Worm (Caenorhabditis elegans) whole organism, L4 larva: Measurements from ENCODE around the gene K10B3.1.
A peak's percentile ranks its signal among the peaks of the same experiment; 100 is the strongest.

Source experiments
- F37D6.2 ChIP-seq: sonication (generic microtip); optimal IDR thresholded peaks from 2 replicates; lab custom pipeline; 2016; ENCODE audit warnings: mild to moderate bottlenecking, missing genetic modification characterization, missing compliant biosample characterization
- F49E8.2 ChIP-seq: sonication (generic microtip); optimal IDR thresholded peaks from 2 replicates; lab custom pipeline; 2016; ENCODE audit warnings: missing compliant biosample characterization, mild to moderate bottlenecking, missing genetic modification characterization, borderline replicate concordance
- R02D3.7 ChIP-seq: fragments of 150-350 bp; sonication (generic microtip); optimal IDR thresholded peaks from 3 replicates; lab custom pipeline; 2014; ENCODE audit warnings: missing biosample characterization, missing genetic modification characterization
- T26A8.4 ChIP-seq: fragments of 200-800 bp; sonication (Bioruptor generic); IDR thresholded peaks from 2 replicates; pipeline ENCODE4 v1.3.6; 2022; ENCODE audit warnings: missing genetic modification characterization, missing compliant biosample characterization
- Y105C5A.15 ChIP-seq: fragments of 200-800 bp; sonication (Bioruptor generic); IDR thresholded peaks from 2 replicates; pipeline ENCODE4 v1.3.6; 2022; ENCODE audit warnings: missing genetic modification characterization, missing compliant biosample characterization
- Y75B8A.6 ChIP-seq: fragments of 200-800 bp; sonication (Bioruptor generic); IDR thresholded peaks from 2 replicates; pipeline ENCODE4 v1.3.6; 2022; ENCODE audit warnings: missing genetic modification reagents, missing genetic modification characterization, missing compliant biosample characterization
- ZK337.2 ChIP-seq: fragments of 200-800 bp; sonication (Bioruptor generic); IDR thresholded peaks from 2 replicates; pipeline ENCODE4 v1.3.6; 2022; ENCODE audit warnings: missing genetic modification reagents, missing genetic modification characterization, missing compliant biosample characterization
- aha-1 ChIP-seq: fragments of 150-350 bp; peaks from one replicate; lab custom pipeline; 2014; ENCODE audit warnings: missing biosample characterization, missing genetic modification characterization
- aly-2 ChIP-seq: sonication (generic microtip); optimal IDR thresholded peaks from 2 replicates; lab custom pipeline; 2018; ENCODE audit warnings: missing biosample characterization, missing genetic modification characterization
- ama-1 ChIP-seq: fragments of 150-350 bp; optimal IDR thresholded peaks from 2 replicates; lab custom pipeline; 2014; ENCODE audit warnings: inconsistent platforms, mixed read lengths
- attf-4 ChIP-seq: sonication (generic microtip); optimal IDR thresholded peaks from 3 replicates; lab custom pipeline; 2017; ENCODE audit warnings: missing biosample characterization, missing genetic modification characterization
- ceh-44 ChIP-seq: fragments of 200-800 bp; sonication (Bioruptor generic); IDR thresholded peaks from 2 replicates; pipeline ENCODE4 v1.3.6; 2022; ENCODE audit warnings: missing genetic modification reagents, missing genetic modification characterization, missing compliant biosample characterization
- daf-16 ChIP-seq, 3 experiments: sonication (generic microtip); optimal IDR thresholded peaks; 2 replicates each; lab custom pipeline; 2016 to 2017; ENCODE audit warnings: missing genetic modification characterization in 3 of 3, missing genetic modification reagents in 3 of 3, mild to moderate bottlenecking in 2 of 3, missing compliant biosample characterization in 2 of 3, missing biosample characterization in 1 of 3, moderate library complexity in 1 of 3
- daf-19 ChIP-seq: fragments of 200-800 bp; sonication (Bioruptor generic); conservative IDR thresholded peaks from 2 replicates; pipeline ENCODE4 v1.3.6; 2022; ENCODE audit warnings: missing genetic modification characterization, missing compliant biosample characterization
- dmd-6 ChIP-seq: fragments of 200-800 bp; sonication (Bioruptor generic); IDR thresholded peaks from 2 replicates; pipeline ENCODE4 v1.3.6; 2022; ENCODE audit warnings: missing genetic modification reagents, missing genetic modification characterization, missing compliant biosample characterization
- duxl-1 ChIP-seq: sonication (generic microtip); optimal IDR thresholded peaks from 2 replicates; lab custom pipeline; 2016; ENCODE audit warnings: mild to moderate bottlenecking, missing genetic modification characterization, moderate library complexity, missing compliant biosample characterization; ENCODE audit not compliant: poor library complexity
- dve-1 ChIP-seq: sonication (generic microtip); optimal IDR thresholded peaks from 2 replicates; lab custom pipeline; 2017; ENCODE audit warnings: antibody characterized with exemption, mild to moderate bottlenecking, missing genetic modification characterization, missing compliant biosample characterization; ENCODE audit not compliant: insufficient read depth
- fkh-10 ChIP-seq: fragments of 150-350 bp; optimal IDR thresholded peaks from 2 replicates; lab custom pipeline; 2014; ENCODE audit warnings: missing biosample characterization, missing genetic modification reagents, missing genetic modification characterization
- hif-1 ChIP-seq, 2 experiments: sonication (generic microtip); optimal IDR thresholded peaks; 2 replicates each; lab custom pipeline; 2016 to 2017; ENCODE audit warnings: missing compliant biosample characterization in 2 of 2, missing genetic modification characterization in 2 of 2, missing genetic modification reagents in 2 of 2, missing genotype in 2 of 2, mild to moderate bottlenecking in 1 of 2
- hlh-11 ChIP-seq: fragments of 200-800 bp; sonication (Bioruptor generic); optimal IDR thresholded peaks from 2 replicates; lab custom pipeline; 2018; ENCODE audit warnings: mild to moderate bottlenecking, missing genetic modification characterization, missing compliant biosample characterization
- hlh-30 ChIP-seq: sonication (generic microtip); optimal IDR thresholded peaks from 2 replicates; lab custom pipeline; 2017; ENCODE audit warnings: antibody characterized with exemption, mild to moderate bottlenecking, missing genetic modification characterization, missing compliant biosample characterization; ENCODE audit not compliant: insufficient read depth
- hmg-1.1 ChIP-seq: fragments of 200-800 bp; sonication (Bioruptor generic); IDR thresholded peaks from 2 replicates; pipeline ENCODE4 v1.3.6; 2022; ENCODE audit warnings: missing genetic modification reagents, missing genetic modification characterization, missing compliant biosample characterization
- jun-1 ChIP-seq: fragments of 150-350 bp; optimal IDR thresholded peaks from 2 replicates; lab custom pipeline; 2014; ENCODE audit warnings: missing biosample characterization, missing genetic modification reagents, missing genetic modification characterization
- lin-15B ChIP-seq: fragments of 150-350 bp; sonication (generic microtip); optimal IDR thresholded peaks from 3 replicates; lab custom pipeline; 2014; ENCODE audit warnings: missing biosample characterization, missing genetic modification characterization
- lin-29 ChIP-seq: fragments of 200-800 bp; sonication (Bioruptor generic); IDR thresholded peaks from 2 replicates; pipeline ENCODE4 v1.3.6; 2022; ENCODE audit warnings: missing genetic modification reagents, missing genetic modification characterization, missing compliant biosample characterization
- lin-39 ChIP-seq: fragments of 150-350 bp; optimal IDR thresholded peaks from 2 replicates; lab custom pipeline; 2014; ENCODE audit warnings: missing biosample characterization, missing genetic modification reagents, missing genetic modification characterization
- lsy-2 ChIP-seq, 2 experiments: fragments of 150-350 bp in 1 of 2; sonication (generic microtip) in 1 of 2; optimal IDR thresholded peaks; 2 replicates each; lab custom pipeline; 2014 to 2017; ENCODE audit warnings: missing biosample characterization in 2 of 2, missing genetic modification characterization in 2 of 2
- madf-9 ChIP-seq: fragments of 200-800 bp; sonication (Bioruptor generic); conservative IDR thresholded peaks from 2 replicates; pipeline ENCODE4 v1.3.6; 2022; ENCODE audit warnings: missing genetic modification reagents, missing genetic modification characterization, missing compliant biosample characterization
- mdl-1 ChIP-seq, 2 experiments: fragments of 150-350 bp in 1 of 2; sonication (generic microtip) in 1 of 2; optimal IDR thresholded peaks; 2 replicates each; lab custom pipeline; 2014 to 2017; ENCODE audit warnings: missing biosample characterization in 2 of 2, missing genetic modification characterization in 2 of 2
- mdt-29 ChIP-seq: fragments of 200-800 bp; sonication (Bioruptor generic); IDR thresholded peaks from 2 replicates; pipeline ENCODE4 v1.3.6; 2022; ENCODE audit warnings: missing genetic modification reagents, missing genetic modification characterization, missing compliant biosample characterization
- mxl-2 ChIP-seq: fragments of 200-800 bp; sonication (Bioruptor generic); conservative IDR thresholded peaks from 2 replicates; pipeline ENCODE4 v1.3.6; 2022; ENCODE audit warnings: missing genetic modification reagents, missing genetic modification characterization, missing compliant biosample characterization
- mxl-3 ChIP-seq: fragments of 200-800 bp; sonication (Bioruptor generic); optimal IDR thresholded peaks from 2 replicates; lab custom pipeline; 2018; ENCODE audit warnings: mild to moderate bottlenecking, missing genetic modification characterization, missing compliant biosample characterization
- nhr-11 ChIP-seq: fragments of 150-350 bp; optimal IDR thresholded peaks from 2 replicates; lab custom pipeline; 2014; ENCODE audit warnings: missing biosample characterization, missing genetic modification characterization
- nhr-237 ChIP-seq: sonication (generic microtip); optimal IDR thresholded peaks from 2 replicates; lab custom pipeline; 2017; ENCODE audit warnings: missing biosample characterization, missing genetic modification characterization
- nhr-42 ChIP-seq: fragments of 200-800 bp; sonication (Bioruptor generic); IDR thresholded peaks from 2 replicates; pipeline ENCODE4 v1.3.6; 2022; ENCODE audit warnings: missing genetic modification characterization, missing compliant biosample characterization
- nhr-6 ChIP-seq: fragments of 150-350 bp; optimal IDR thresholded peaks from 2 replicates; lab custom pipeline; 2014; ENCODE audit warnings: missing biosample characterization, missing genetic modification characterization
- nhr-76 ChIP-seq: fragments of 150-350 bp; optimal IDR thresholded peaks from 2 replicates; lab custom pipeline; 2014; ENCODE audit warnings: missing biosample characterization, missing genetic modification characterization
- nhr-77 ChIP-seq: fragments of 150-350 bp; optimal IDR thresholded peaks from 2 replicates; lab custom pipeline; 2014; ENCODE audit warnings: missing biosample characterization, missing genetic modification characterization
- pqm-1 ChIP-seq: sonication (generic microtip); optimal IDR thresholded peaks from 2 replicates; lab custom pipeline; 2017; ENCODE audit warnings: missing biosample characterization, missing genetic modification characterization
- rbr-2 ChIP-seq: sonication (generic microtip); optimal IDR thresholded peaks from 2 replicates; lab custom pipeline; 2016; ENCODE audit warnings: missing genotype, missing genetic modification characterization, missing compliant biosample characterization
- saeg-2 ChIP-seq: fragments of 200-800 bp; sonication (Bioruptor generic); IDR thresholded peaks from 2 replicates; pipeline ENCODE4 v1.3.6; 2022; ENCODE audit warnings: missing genetic modification reagents, missing genetic modification characterization, missing compliant biosample characterization
- set-16 ChIP-seq: fragments of 200-800 bp; sonication (Bioruptor generic); IDR thresholded peaks from 2 replicates; pipeline ENCODE4 v1.3.6; 2022; ENCODE audit warnings: missing genetic modification reagents, missing genetic modification characterization, missing compliant biosample characterization
- snpc-4 ChIP-seq: fragments of 150-350 bp; optimal IDR thresholded peaks from 2 replicates; lab custom pipeline; 2014; ENCODE audit warnings: missing biosample characterization, missing genetic modification characterization
- spr-3 ChIP-seq: fragments of 200-800 bp; sonication (Bioruptor generic); optimal IDR thresholded peaks from 2 replicates; lab custom pipeline; 2018; ENCODE audit warnings: mild to moderate bottlenecking, missing genetic modification characterization, missing compliant biosample characterization
- tra-1 ChIP-seq: fragments of 200-800 bp; sonication (Bioruptor generic); IDR thresholded peaks from 2 replicates; pipeline ENCODE4 v1.3.6; 2022; ENCODE audit warnings: missing genetic modification reagents, missing genetic modification characterization, missing compliant biosample characterization
- unc-130 ChIP-seq: sonication (generic microtip); optimal IDR thresholded peaks from 2 replicates; lab custom pipeline; 2016; ENCODE audit warnings: missing genetic modification reagents, missing genetic modification characterization, missing compliant biosample characterization
- vab-7 ChIP-seq: fragments of 200-800 bp; sonication (Bioruptor generic); IDR thresholded peaks from 2 replicates; pipeline ENCODE4 v1.3.6; 2022; ENCODE audit warnings: missing genetic modification reagents, missing genetic modification characterization, missing compliant biosample characterization
- zip-11 ChIP-seq: fragments of 200-800 bp; sonication (Bioruptor generic); IDR thresholded peaks from 2 replicates; pipeline ENCODE4 v1.3.6; 2022; ENCODE audit warnings: missing genetic modification characterization, missing compliant biosample characterization
- ztf-7 ChIP-seq: fragments of 150-350 bp; optimal IDR thresholded peaks from 2 replicates; lab custom pipeline; 2014; ENCODE audit warnings: missing biosample characterization, missing genetic modification characterization

K10B3.1 gene

DNA sequence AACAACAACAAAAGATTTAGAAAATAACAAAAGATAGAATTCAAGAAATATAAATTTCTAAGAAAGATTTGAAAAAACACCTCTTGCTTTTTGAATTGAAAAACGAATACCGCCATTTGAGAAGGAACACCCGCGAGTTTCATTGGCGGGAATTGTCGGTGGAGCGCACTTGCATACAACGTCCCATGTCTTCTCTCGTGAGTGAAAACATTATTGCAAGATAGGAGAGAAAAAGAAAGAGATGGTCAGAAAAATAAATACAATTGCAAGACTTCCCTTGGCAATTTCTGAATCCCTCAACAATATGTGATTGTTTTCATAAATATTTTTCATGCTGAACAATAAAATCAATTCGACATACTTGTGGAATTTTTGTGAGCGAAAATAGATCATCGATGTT lies 29.1 kb upstream of the K10B3.1 start, which contains the start of gene K10B3.5 (continued):
- TF ChIP-seq lsy-2 (tag; optimal IDR thresholded peaks at IDR 0.05; lab: Kevin White, UChicago) (peak in 1 of 2 experiments; percentile 74), zip-11 (GFP tag; lab: Robert Waterston, UW) (no peak)
- TF ChIP-seq, all 104 proteins: peak for 25

DNA sequence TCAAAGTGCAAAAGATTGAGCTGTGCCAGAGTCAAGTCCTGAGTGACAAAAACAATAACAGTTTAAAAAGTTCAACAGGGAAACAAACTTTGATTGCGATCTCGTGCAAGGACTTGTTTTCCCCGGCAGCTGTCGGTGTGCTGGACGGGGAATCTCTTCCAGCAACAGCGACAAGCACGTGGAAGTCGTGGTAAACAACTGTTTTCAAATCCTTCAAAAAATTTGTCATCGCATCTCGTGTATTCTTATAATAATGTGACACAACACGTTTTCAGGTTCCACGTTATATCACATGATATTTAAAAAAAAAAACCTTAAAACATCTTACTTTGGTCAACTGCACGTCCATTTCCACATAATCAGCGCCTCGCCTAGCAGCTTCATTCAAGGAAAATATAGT lies 26.7 kb upstream of the K10B3.1 start:
- TF ChIP-seq mxl-2 (GFP tag; lab: Robert Waterston, UW) (no peak), dve-1 (no peak), nhr-76 (no peak), lin-15B (no peak), ceh-44 (GFP tag; lab: Robert Waterston, UW) (no peak), rbr-2 (tag; lab: Kevin White, UChicago) (no peak), Y75B8A.6 (GFP tag; lab: Robert Waterston, UW) (no peak), R02D3.7 (tag; lab: Kevin White, UChicago) (no peak), nhr-42 (GFP tag; lab: Robert Waterston, UW) (no peak), daf-19 (GFP tag; lab: Robert Waterston, UW) (no peak), madf-9 (GFP tag; lab: Robert Waterston, UW) (no peak), nhr-77 (tag; lab: Kevin White, UChicago) (no peak), hlh-30 (peak; percentile 51), snpc-4 (tag; lab: Kevin White, UChicago) (no peak), daf-16 (GFP tag; optimal IDR thresholded peaks at IDR 0.05; lab: Kevin White, UChicago) (peak in 1 of 2 experiments; percentile 98), daf-16 (tag; optimal IDR thresholded peaks at IDR 0.05; lab: Kevin White, UChicago) (no peak), duxl-1 (tag; lab: Kevin White, UChicago) (no peak), set-16 (GFP tag; lab: Robert Waterston, UW) (no peak), hmg-1.1 (GFP tag; lab: Robert Waterston, UW) (no peak), nhr-237 (tag; lab: Kevin White, UChicago) (no peak), mdl-1 (tag; optimal IDR thresholded peaks at IDR 0.05; lab: Kevin White, UChicago) (peak; percentile 3 to 47), hlh-11 (tag; lab: Kevin White, UChicago) (peak; percentile 56), fkh-10 (GFP tag; lab: Kevin White, UChicago) (no peak), ZK337.2 (GFP tag; lab: Robert Waterston, UW) (no peak), lin-29 (GFP tag; lab: Robert Waterston, UW) (no peak), T26A8.4 (GFP tag; lab: Robert Waterston, UW) (no peak), aly-2 (tag; lab: Kevin White, UChicago) (no peak), vab-7 (GFP tag; lab: Robert Waterston, UW) (no peak), lin-39 (tag; lab: Kevin White, UChicago) (no peak), lsy-2 (tag; optimal IDR thresholded peaks at IDR 0.05; lab: Kevin White, UChicago) (no peak), ama-1 (lab: Kevin White, UChicago) (no peak), unc-130 (GFP tag; lab: Kevin White, UChicago) (no peak), mdt-29 (GFP tag; lab: Robert Waterston, UW) (peak; percentile 25; the same call in 1 of the 2 replicates), spr-3 (GFP tag; lab: Kevin White, UChicago) (no peak), saeg-2 (GFP tag; lab: Robert Waterston, UW) (no peak), ztf-7 (tag; lab: Kevin White, UChicago) (no peak), aha-1 (tag; lab: Kevin White, UChicago) (no peak), pqm-1 (no peak), F37D6.2 (tag; lab: Kevin White, UChicago) (no peak), jun-1 (tag; lab: Kevin White, UChicago) (no peak), F49E8.2 (tag; lab: Kevin White, UChicago) (no peak), hif-1 (tag; optimal IDR thresholded peaks at IDR 0.05; lab: Kevin White, UChicago) (peak in 1 of 2 experiments; percentile 74), attf-4 (tag; lab: Kevin White, UChicago) (no peak), nhr-6 (tag; lab: Kevin White, UChicago) (no peak), mxl-3 (GFP tag; lab: Kevin White, UChicago) (no peak), Y105C5A.15 (no peak), nhr-11 (tag; lab: Kevin White, UChicago) (peak; percentile 65), tra-1 (GFP tag; lab: Robert Waterston, UW) (0 out of 2 replicates have a peak, but pooled peaks have one; percentile 19), dmd-6 (peak; percentile 31; the same call in 1 of the 2 replicates)
